Worm (Caenorhabditis elegans) whole organism, L4/young adult: ENCODE results near the gene arp-6.

Experiments
- dao-5 ChIP-seq: sonication (generic microtip); optimal IDR thresholded peaks from 2 replicates; lab custom pipeline; 2016; ENCODE audit warnings: missing genotype, missing genetic modification characterization, moderate library complexity, missing compliant biosample characterization
- him-1 ChIP-seq: sonication (generic microtip); optimal IDR thresholded peaks from 2 replicates; lab custom pipeline; 2016; ENCODE audit warnings: missing genotype, missing genetic modification reagents, missing genetic modification characterization, missing compliant biosample characterization

DNA sequence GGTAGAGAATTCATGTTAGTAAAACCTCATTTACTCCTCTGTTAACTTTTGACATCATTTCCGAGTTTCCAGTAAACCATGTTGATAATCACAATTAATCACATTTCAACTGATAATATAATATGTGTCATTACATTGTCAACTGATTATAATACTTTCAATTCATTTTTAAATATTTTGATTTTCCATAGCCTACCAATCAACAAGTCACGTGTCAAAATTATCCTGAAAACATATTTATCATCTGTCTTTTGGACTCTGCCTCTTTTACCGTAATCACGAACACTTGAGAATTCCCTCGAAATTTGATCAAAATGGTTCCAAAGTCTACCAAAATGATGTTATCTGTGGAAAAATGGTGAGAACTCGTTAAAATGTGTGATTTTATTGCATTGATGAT, 36.9 kb upstream of the arp-6 start:
- TF ChIP-seq dao-5 (no peak), him-1 (tag; lab: Kevin White, UChicago) (no peak)
